Fruit fly (Drosophila melanogaster): ENCODE measurements around the gene mRpL38.

dm6 chrX:14186953-14187352, 39.1 kb upstream of the mRpL38 start, which contains the start of gene CG12481:
- TF ChIP-seq CG6272 (GFP tag; IDR thresholded peaks at IDR 0.05) (no peak), CG10654 (GFP tag; optimal IDR thresholded peaks at IDR 0.05) (no peak), CG8478 (optimal IDR thresholded peaks at IDR 0.05) (no peak), stwl (tag; optimal IDR thresholded peaks at IDR 0.05) (no peak), mirr (GFP tag; optimal IDR thresholded peaks at IDR 0.05) (no peak), CG4360 (GFP tag; IDR thresholded peaks at IDR 0.05) (no peak), gro (GFP tag; optimal IDR thresholded peaks at IDR 0.05) (no peak)

Data from whole organism, embryonic.